Worm (Caenorhabditis elegans): Measurements from ENCODE around the gene afmd-1.

- no peak for TF ChIP-seq unc-62 (GFP tag; optimal IDR thresholded peaks at IDR 0.05)
- no peak for TF ChIP-seq nhr-12 (tag; optimal IDR thresholded peaks at IDR 0.05)
- no peak for TF ChIP-seq ztf-4 (tag; optimal IDR thresholded peaks at IDR 0.05)
- TF ChIP-seq pqm-1 (tag; optimal IDR thresholded peaks at IDR 0.05): no peak
- TF ChIP-seq mdl-1 (tag; optimal IDR thresholded peaks at IDR 0.05): no peak
- TF ChIP-seq snpc-4 (tag; optimal IDR thresholded peaks at IDR 0.05): no peak
- no peak for TF ChIP-seq lin-15B (tag; optimal IDR thresholded peaks at IDR 0.05)
- TF ChIP-seq blmp-1 (tag; optimal IDR thresholded peaks at IDR 0.05): no peak
- TF ChIP-seq C34B4.2 (tag; optimal IDR thresholded peaks at IDR 0.05): no peak
- no peak for TF ChIP-seq skn-1 (tag; optimal IDR thresholded peaks at IDR 0.05)
- no peak for TF ChIP-seq lin-13 (GFP tag; optimal IDR thresholded peaks at IDR 0.05)
- peak; percentile 4 for TF ChIP-seq elt-2 (tag; optimal IDR thresholded peaks at IDR 0.05)
- TF ChIP-seq nhr-28 (tag; optimal IDR thresholded peaks at IDR 0.05): no peak
Measured at ce11 chrIV:7237668-7238214, 6.3 kb upstream of the afmd-1 start, which contains the start of gene elo-3.
